Fruit fly (Drosophila melanogaster): ENCODE data around the gene PIG-Wa.

PIG-Wa gene

dm6 chr2L:2365077-2365651 lies 17.8 kb upstream of the PIG-Wa start, which contains the start of the genes Rab5 and Axud1 (continued):
- TF ChIP-seq CG14441 (GFP tag; IDR thresholded peaks at IDR 0.05) (no peak), CG15073 (GFP tag; optimal IDR thresholded peaks at IDR 0.05) (no peak), CG14860 (GFP tag; IDR thresholded peaks at IDR 0.05; ENCODE audit: partially characterized antibody) (no peak), Jarid2 (GFP tag; optimal IDR thresholded peaks at IDR 0.05) (no peak), eyg (GFP tag; optimal IDR thresholded peaks at IDR 0.05) (no peak), CG32767 (GFP tag; IDR thresholded peaks at IDR 0.05) (no peak), CG10147 (GFP tag; optimal IDR thresholded peaks at IDR 0.05) (no peak), CG2678 (tag; optimal IDR thresholded peaks at IDR 0.05) (no peak), bab2 (GFP tag; optimal IDR thresholded peaks at IDR 0.05) (no peak), amos (GFP tag; IDR thresholded peaks at IDR 0.05; ENCODE audit: partially characterized antibody) (no peak), CG10979 (tag; optimal IDR thresholded peaks at IDR 0.05) (no peak), vvl (GFP tag; IDR thresholded peaks at IDR 0.05) (peak; percentile 57), CG42726 (GFP tag; IDR thresholded peaks at IDR 0.05; ENCODE audit: partially characterized antibody) (0 out of 2 replicates have a peak, but pooled peaks have one; percentile 45), PHDP (tag; optimal IDR thresholded peaks at IDR 0.05) (no peak), CG3065 (GFP tag; optimal IDR thresholded peaks at IDR 0.05) (no peak), CG11247 (GFP tag; IDR thresholded peaks at IDR 0.05) (no peak), CG1647 (GFP tag; optimal IDR thresholded peaks at IDR 0.05) (no peak), CG4424 (GFP tag; optimal IDR thresholded peaks at IDR 0.05) (no peak), H15 (GFP tag; IDR thresholded peaks at IDR 0.05) (no peak), lbe (GFP tag; optimal IDR thresholded peaks at IDR 0.05) (no peak), knrl (GFP tag; IDR thresholded peaks at IDR 0.05; ENCODE audit: partially characterized antibody) (peak; percentile 60; the same call in 1 of the 3 replicates), Stat92E (GFP tag; optimal IDR thresholded peaks at IDR 0.05) (peak in 1 of 3 experiments; percentile 16), Abd-B (GFP tag; optimal IDR thresholded peaks at IDR 0.05) (peak; percentile 67), ewg (GFP tag; optimal IDR thresholded peaks at IDR 0.05) (no peak), Xbp1 (GFP tag; optimal IDR thresholded peaks at IDR 0.05) (peak; percentile 4), Awh (GFP tag; IDR thresholded peaks at IDR 0.05) (no peak), CG4617 (GFP tag; optimal IDR thresholded peaks at IDR 0.05; ENCODE audit: borderline replicate concordance) (peak; percentile 92), toy (GFP tag; IDR thresholded peaks at IDR 0.05) (no peak), org-1 (GFP tag; optimal IDR thresholded peaks at IDR 0.05) (no peak), CG33213 (GFP tag; optimal IDR thresholded peaks at IDR 0.05) (peak; percentile 42), lola (GFP tag; optimal IDR thresholded peaks at IDR 0.05) (no peak), CG15011 (GFP tag; optimal IDR thresholded peaks at IDR 0.05) (no peak), bowl (GFP tag; IDR thresholded peaks at IDR 0.05) (no peak), CG12236 (GFP tag; optimal IDR thresholded peaks at IDR 0.05) (no peak), mirr (GFP tag; optimal IDR thresholded peaks at IDR 0.05) (no peak), CG6654 (GFP tag; optimal IDR thresholded peaks at IDR 0.05) (no peak), Trl (optimal IDR thresholded peaks at IDR 0.05) (peak in 1 of 2 experiments; percentile 24), Trl (GFP tag; optimal IDR thresholded peaks at IDR 0.05) (no peak), Ets97D (GFP tag; optimal IDR thresholded peaks at IDR 0.05) (peak; percentile 57), CG6254 (GFP tag; optimal IDR thresholded peaks at IDR 0.05) (no peak), Aef1 (GFP tag; IDR thresholded peaks at IDR 0.05) (no peak), sisA (GFP tag; IDR thresholded peaks at IDR 0.05) (no peak), dysf (GFP tag; IDR thresholded peaks at IDR 0.05) (no peak), MBD-R2 (GFP tag; IDR thresholded peaks at IDR 0.05) (peak; percentile 54; the same call in 1 of the 2 replicates), Gug (GFP tag; IDR thresholded peaks at IDR 0.05) (no peak), Oaz (GFP tag; IDR thresholded peaks at IDR 0.05) (no peak), CG15479 (GFP tag; optimal IDR thresholded peaks at IDR 0.05) (peak; percentile 94), aop (GFP tag; IDR thresholded peaks at IDR 0.05) (no peak), YL-1 (GFP tag; optimal IDR thresholded peaks at IDR 0.05) (peak; percentile 76), gfzf (GFP tag; optimal IDR thresholded peaks at IDR 0.05) (peak; percentile 97)
